Fruit fly (Drosophila melanogaster): Measurements from ENCODE around the gene Sld5.

The Sld5 gene

DNA sequence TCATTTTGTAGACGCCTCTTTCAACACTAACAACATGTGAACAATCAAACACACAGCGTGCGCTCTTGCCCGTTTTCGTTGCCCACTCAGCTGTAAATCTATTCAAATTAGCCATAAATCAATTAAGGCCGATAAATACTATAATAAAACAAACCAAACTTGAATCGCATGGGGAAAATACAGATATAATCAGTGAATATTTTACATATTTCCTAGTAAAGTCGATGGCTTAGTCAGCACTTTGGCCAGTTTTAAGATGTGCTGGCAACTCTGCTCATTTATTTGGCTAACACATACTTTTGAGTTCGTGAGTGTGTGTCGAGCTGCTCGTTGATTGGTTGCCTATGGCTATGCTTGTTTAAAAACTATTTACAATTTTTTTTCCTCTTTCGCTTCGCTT lies 42.9 kb upstream of the Sld5 start:
- no peak for TF ChIP-seq Dif (GFP tag; optimal IDR thresholded peaks at IDR 0.05; ENCODE audit: partially characterized antibody)
- no peak for TF ChIP-seq Abd-B (GFP tag; optimal IDR thresholded peaks at IDR 0.05)
- TF ChIP-seq br (GFP tag; optimal IDR thresholded peaks at IDR 0.05): peak; percentile 52
- TF ChIP-seq jim (GFP tag; optimal IDR thresholded peaks at IDR 0.05): no peak
- no peak for TF ChIP-seq psq (GFP tag; optimal IDR thresholded peaks at IDR 0.05)
- no peak for TF ChIP-seq Myc (optimal IDR thresholded peaks at IDR 0.05)
- TF ChIP-seq Hnf4 (GFP tag; optimal IDR thresholded peaks at IDR 0.05): peak; percentile 43
- TF ChIP-seq Dfd (GFP tag; optimal IDR thresholded peaks at IDR 0.05): no peak
- no peak for TF ChIP-seq lola (GFP tag; optimal IDR thresholded peaks at IDR 0.05)
- no peak for TF ChIP-seq dl (GFP tag; optimal IDR thresholded peaks at IDR 0.05; ENCODE audit: insufficient read depth in 1 of 2, partially characterized antibody in 2 of 2)
- no peak for TF ChIP-seq GATAd (GFP tag; optimal IDR thresholded peaks at IDR 0.05)
- peak; percentile 16 for TF ChIP-seq fru (GFP tag; optimal IDR thresholded peaks at IDR 0.05)
- TF ChIP-seq Mio (GFP tag; optimal IDR thresholded peaks at IDR 0.05): no peak
- no peak for TF ChIP-seq Rel (GFP tag; optimal IDR thresholded peaks at IDR 0.05)
- no peak for TF ChIP-seq Rel (tag; optimal IDR thresholded peaks at IDR 0.05)
- no peak for TF ChIP-seq N (GFP tag; optimal IDR thresholded peaks at IDR 0.05)
- TF ChIP-seq foxo (GFP tag; optimal IDR thresholded peaks at IDR 0.05): no peak
- TF ChIP-seq Hr78 (GFP tag; optimal IDR thresholded peaks at IDR 0.05): no peak
- TF ChIP-seq CrebA (GFP tag; optimal IDR thresholded peaks at IDR 0.05; ENCODE audit: borderline replicate concordance): no peak
- TF ChIP-seq Vsx2 (GFP tag; optimal IDR thresholded peaks at IDR 0.05; ENCODE audit: partially characterized antibody): no peak
- no peak for TF ChIP-seq CG9705 (GFP tag; optimal IDR thresholded peaks at IDR 0.05)
- TF ChIP-seq CG32264 (GFP tag; optimal IDR thresholded peaks at IDR 0.05): no peak
- TF ChIP-seq brk (GFP tag; optimal IDR thresholded peaks at IDR 0.05): peak; percentile 27
- TF ChIP-seq dsf (GFP tag; optimal IDR thresholded peaks at IDR 0.05; ENCODE audit: borderline replicate concordance): no peak
- no peak for TF ChIP-seq sage (GFP tag; optimal IDR thresholded peaks at IDR 0.05)
- TF ChIP-seq woc (GFP tag; optimal IDR thresholded peaks at IDR 0.05): peak; percentile 33
- peak; percentile 5 for TF ChIP-seq tai (GFP tag; optimal IDR thresholded peaks at IDR 0.05)
- TF ChIP-seq dmrt93B (GFP tag; optimal IDR thresholded peaks at IDR 0.05): no peak
- peak; percentile 27 for TF ChIP-seq rgr (GFP tag; optimal IDR thresholded peaks at IDR 0.05)
- peak; percentile 26 for TF ChIP-seq Jra (GFP tag; optimal IDR thresholded peaks at IDR 0.05)
- TF ChIP-seq usp (GFP tag; optimal IDR thresholded peaks at IDR 0.05): no peak
- no peak for TF ChIP-seq Hr83 (GFP tag; optimal IDR thresholded peaks at IDR 0.05; ENCODE audit: poor library complexity, severe bottlenecking)
- TF ChIP-seq HLH106 (tag; optimal IDR thresholded peaks at IDR 0.05): no peak
- TF ChIP-seq h (GFP tag; optimal IDR thresholded peaks at IDR 0.05): peak; percentile 28
- TF ChIP-seq OdsH (GFP tag; optimal IDR thresholded peaks at IDR 0.05): no peak
- peak; percentile 55 for TF ChIP-seq ey (GFP tag; optimal IDR thresholded peaks at IDR 0.05)
- TF ChIP-seq Sp1 (GFP tag; optimal IDR thresholded peaks at IDR 0.05): no peak

DNA sequence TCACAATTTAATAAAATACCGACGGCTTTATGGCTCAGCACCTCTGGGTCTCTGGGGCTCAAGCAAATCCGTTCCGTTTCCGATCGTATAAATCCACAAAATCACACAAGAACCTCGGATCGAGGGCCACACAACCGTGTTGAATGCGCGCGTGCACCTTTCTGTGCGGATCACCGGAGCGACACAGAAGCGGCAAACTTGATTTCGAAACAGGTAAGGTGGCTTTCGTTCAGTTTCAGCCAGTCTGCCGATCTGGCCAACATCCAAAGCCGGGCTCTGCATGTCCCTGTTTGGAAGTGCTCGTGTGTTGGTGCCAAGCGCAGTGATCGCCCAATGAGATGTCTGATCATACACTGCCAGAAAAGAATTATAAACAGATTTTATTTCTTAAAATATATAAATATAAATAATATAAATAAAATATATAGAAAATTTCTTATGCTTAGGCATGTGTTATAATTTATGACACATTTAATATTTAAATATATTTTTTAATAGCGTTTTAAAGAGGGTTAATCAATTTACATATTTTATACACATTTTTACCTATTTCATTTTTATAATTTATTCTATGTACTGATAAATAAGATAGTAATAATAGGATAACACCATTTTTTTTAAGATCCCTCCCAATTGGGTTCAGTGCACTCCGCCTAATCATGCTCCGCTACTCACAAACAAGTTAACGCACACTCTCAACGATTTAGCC lies 42.3 kb upstream of the Sld5 start, which contains the start of gene dysf:
Gene dysf (minus strand): TSS at position 210 of the 709 bp plus-strand sequence.
- TF ChIP-seq tai (GFP tag; optimal IDR thresholded peaks at IDR 0.05) (no peak), dmrt93B (GFP tag; optimal IDR thresholded peaks at IDR 0.05) (peak; percentile 68), OdsH (GFP tag; optimal IDR thresholded peaks at IDR 0.05) (peak; percentile 55), Hnf4 (GFP tag; optimal IDR thresholded peaks at IDR 0.05) (no peak), Dif (GFP tag; optimal IDR thresholded peaks at IDR 0.05; ENCODE audit: partially characterized antibody) (peak; percentile 85), fru (GFP tag; optimal IDR thresholded peaks at IDR 0.05) (peak; percentile 29), woc (GFP tag; optimal IDR thresholded peaks at IDR 0.05) (no peak), rgr (GFP tag; optimal IDR thresholded peaks at IDR 0.05) (peak; percentile 39), foxo (GFP tag; optimal IDR thresholded peaks at IDR 0.05) (peak in 1 of 2 experiments; percentile 79), psq (GFP tag; optimal IDR thresholded peaks at IDR 0.05) (peak; percentile 73), HLH106 (tag; optimal IDR thresholded peaks at IDR 0.05) (peak; percentile 88), Hr83 (GFP tag; optimal IDR thresholded peaks at IDR 0.05; ENCODE audit: poor library complexity, severe bottlenecking) (peak; percentile 45), Vsx2 (GFP tag; optimal IDR thresholded peaks at IDR 0.05; ENCODE audit: partially characterized antibody) (peak; percentile 94), dl (GFP tag; optimal IDR thresholded peaks at IDR 0.05; ENCODE audit: insufficient read depth in 1 of 2, partially characterized antibody in 2 of 2) (peak; percentile 47 to 70), ey (GFP tag; optimal IDR thresholded peaks at IDR 0.05) (no peak), CG9705 (GFP tag; optimal IDR thresholded peaks at IDR 0.05) (peak; percentile 9), sv (GFP tag; optimal IDR thresholded peaks at IDR 0.05) (peak; percentile 4), Sp1 (GFP tag; optimal IDR thresholded peaks at IDR 0.05) (peak; percentile 89), Rel (GFP tag; optimal IDR thresholded peaks at IDR 0.05) (no peak), Rel (tag; optimal IDR thresholded peaks at IDR 0.05) (peak; percentile 25), Abd-B (GFP tag; optimal IDR thresholded peaks at IDR 0.05) (no peak), br (GFP tag; optimal IDR thresholded peaks at IDR 0.05) (no peak)

Measured in whole organism, wandering third instar larva.